ENCODE assay signal across 3 worm cellular contexts in the genomic region with DNA sequence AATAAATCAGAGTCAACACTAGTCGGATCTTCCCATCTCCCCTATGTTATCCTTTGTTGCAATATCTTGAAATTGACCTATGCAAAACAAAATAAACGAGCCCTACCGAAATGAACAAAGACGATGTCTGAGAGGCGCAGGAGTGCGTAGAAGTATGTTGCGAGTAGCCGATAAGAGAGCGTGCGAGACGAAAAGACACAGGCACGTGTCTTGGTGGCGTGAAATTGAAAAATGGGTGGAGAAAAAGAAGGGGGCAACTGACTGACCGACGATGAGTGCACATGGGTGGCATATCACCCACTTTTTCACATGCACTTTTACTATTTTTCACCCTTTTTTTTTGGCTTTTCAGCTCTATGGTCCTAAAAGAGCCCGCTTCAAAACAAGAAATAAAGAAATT.
TF ChIP-seq lines count a peak whose summit lies in the region.

No protein-coding gene starts in this region.

TF ChIP-seq in whole organism, L1 larva, 84 proteins besides CTCF, POLR2A, EP300 and RAD21 (continued from another document):
- TF ChIP-seq lsy-2 (tag; optimal IDR thresholded peaks at IDR 0.05; lab: Kevin White, UChicago) (peak in 1 of 2 experiments; percentile 37), snu-23 (GFP tag; optimal IDR thresholded peaks at IDR 0.05; lab: Kevin White, UChicago) (peak; percentile 50), nhr-20 (tag; optimal IDR thresholded peaks at IDR 0.05; lab: Kevin White, UChicago) (peak; percentile 28), nhr-71 (tag; optimal IDR thresholded peaks at IDR 0.05; lab: Kevin White, UChicago) (peak; percentile 33), lin-35 (GFP tag; optimal IDR thresholded peaks at IDR 0.05; lab: Kevin White, UChicago) (peak; percentile 15 to 58), tbx-2 (tag; optimal IDR thresholded peaks at IDR 0.05; lab: Kevin White, UChicago) (peak; percentile 1), swsn-7 (tag; optimal IDR thresholded peaks at IDR 0.05; lab: Kevin White, UChicago) (peak; percentile 9)

TF ChIP-seq in whole organism, L2 larva, 48 proteins besides CTCF, POLR2A, EP300 and RAD21 (continued from another document):
- TF ChIP-seq gmeb-1 (tag; optimal IDR thresholded peaks at IDR 0.05; lab: Kevin White, UChicago) (no peak), crh-2 (tag; optimal IDR thresholded peaks at IDR 0.05; lab: Kevin White, UChicago) (peak; percentile 42), unc-55 (GFP tag; optimal IDR thresholded peaks at IDR 0.05; lab: Kevin White, UChicago) (peak; percentile 33), mdl-1 (tag; optimal IDR thresholded peaks at IDR 0.05; lab: Kevin White, UChicago) (peak; percentile 59 to 90)

TF ChIP-seq in whole organism, L4 larva, 104 proteins besides CTCF, POLR2A, EP300 and RAD21 (continued from another document):
- TF ChIP-seq ceh-82 (tag; optimal IDR thresholded peaks at IDR 0.05; lab: Kevin White, UChicago) (no peak), mxl-3 (GFP tag; optimal IDR thresholded peaks at IDR 0.05; lab: Kevin White, UChicago) (peak; percentile 64), mdl-1 (tag; optimal IDR thresholded peaks at IDR 0.05; lab: Kevin White, UChicago) (peak; percentile 12 to 87), hlh-11 (tag; optimal IDR thresholded peaks at IDR 0.05; lab: Kevin White, UChicago) (peak; percentile 24), nhr-111 (GFP tag; optimal IDR thresholded peaks at IDR 0.05; lab: Kevin White, UChicago) (no peak), lim-7 (GFP tag; IDR thresholded peaks at IDR 0.05; lab: Robert Waterston, UW) (0 out of 2 replicates have a peak, but pooled peaks have one; percentile 27), vab-7 (GFP tag; IDR thresholded peaks at IDR 0.05; lab: Robert Waterston, UW) (no peak), nhr-42 (GFP tag; IDR thresholded peaks at IDR 0.05; lab: Robert Waterston, UW) (no peak)
